Worm (Caenorhabditis elegans): ENCODE results near the gene T06D8.2.

Gene T06D8.2

ce11 chrII:11274876-11275275 is 48.4 kb downstream of the T06D8.2 start:
- TF ChIP-seq pes-1 (GFP tag; IDR thresholded peaks at IDR 0.05), result no peak

ce11 chrII:11275484-11275883 is 49.0 kb downstream of the T06D8.2 start:
- TF ChIP-seq tra-4 (tag; optimal IDR thresholded peaks at IDR 0.05) (no peak), ama-1 (optimal IDR thresholded peaks at IDR 0.05) (no peak), aly-1 (tag; optimal IDR thresholded peaks at IDR 0.05) (no peak), ceh-13 (GFP tag; optimal IDR thresholded peaks at IDR 0.05) (no peak), ets-7 (tag; optimal IDR thresholded peaks at IDR 0.05) (no peak), hmbx-1 (tag; optimal IDR thresholded peaks at IDR 0.05) (no peak), scrt-1 (GFP tag; IDR thresholded peaks at IDR 0.05) (no peak), flt-1 (GFP tag; IDR thresholded peaks at IDR 0.05) (no peak), hnd-1 (tag; optimal IDR thresholded peaks at IDR 0.05) (no peak), B0310.2 (tag; optimal IDR thresholded peaks at IDR 0.05) (no peak), hmg-4 (GFP tag; optimal IDR thresholded peaks at IDR 0.05) (no peak), pes-1 (GFP tag; IDR thresholded peaks at IDR 0.05) (no peak), tbx-37 (GFP tag; conservative IDR thresholded peaks at IDR 0.05) (no peak), F13C5.2 (tag; optimal IDR thresholded peaks at IDR 0.05) (no peak), ceh-36 (tag; optimal IDR thresholded peaks at IDR 0.05) (no peak), tbx-11 (GFP tag; IDR thresholded peaks at IDR 0.05) (no peak), sea-1 (GFP tag; conservative IDR thresholded peaks at IDR 0.05) (no peak)

- TF ChIP-seq B0310.2 (tag; optimal IDR thresholded peaks at IDR 0.05) (no peak), ama-1 (optimal IDR thresholded peaks at IDR 0.05) (no peak), tra-4 (tag; optimal IDR thresholded peaks at IDR 0.05) (no peak), sea-1 (GFP tag; conservative IDR thresholded peaks at IDR 0.05) (no peak), pes-1 (GFP tag; IDR thresholded peaks at IDR 0.05) (no peak), scrt-1 (GFP tag; IDR thresholded peaks at IDR 0.05) (no peak), tbx-11 (GFP tag; IDR thresholded peaks at IDR 0.05) (no peak), ets-7 (tag; optimal IDR thresholded peaks at IDR 0.05) (no peak), hmbx-1 (tag; optimal IDR thresholded peaks at IDR 0.05) (no peak), ceh-36 (tag; optimal IDR thresholded peaks at IDR 0.05) (no peak), aly-1 (tag; optimal IDR thresholded peaks at IDR 0.05) (no peak)
Observed at ce11 chrII:11276879-11277278, 50.4 kb downstream of the T06D8.2 start.

ce11 chrII:11279971-11280370 is 53.5 kb downstream of the T06D8.2 start:
- TF ChIP-seq ceh-13 (GFP tag; optimal IDR thresholded peaks at IDR 0.05) (no peak), hmg-4 (GFP tag; optimal IDR thresholded peaks at IDR 0.05) (no peak), B0310.2 (tag; optimal IDR thresholded peaks at IDR 0.05) (no peak), hmbx-1 (tag; optimal IDR thresholded peaks at IDR 0.05) (no peak), ceh-36 (tag; optimal IDR thresholded peaks at IDR 0.05) (no peak), hnd-1 (tag; optimal IDR thresholded peaks at IDR 0.05) (no peak)

ce11 chrII:11281177-11281576 is 54.7 kb downstream of the T06D8.2 start:
- TF ChIP-seq hnd-1 (tag; optimal IDR thresholded peaks at IDR 0.05) (no peak), tbx-11 (GFP tag; IDR thresholded peaks at IDR 0.05) (no peak)

ce11 chrII:11281666-11282065 is 55.2 kb downstream of the T06D8.2 start, which contains the start of gene unc-130:
unc-130 (plus strand) TSS chrII:11281966.
- no peak for TF ChIP-seq ceh-13 (GFP tag; optimal IDR thresholded peaks at IDR 0.05)
- TF ChIP-seq hmg-4 (GFP tag; optimal IDR thresholded peaks at IDR 0.05), result no peak
- TF ChIP-seq ets-7 (tag; optimal IDR thresholded peaks at IDR 0.05), result no peak

All from whole organism, early embryonic.